Fruit fly (Drosophila melanogaster): Measurements from ENCODE around the gene CG15628.

DNA sequence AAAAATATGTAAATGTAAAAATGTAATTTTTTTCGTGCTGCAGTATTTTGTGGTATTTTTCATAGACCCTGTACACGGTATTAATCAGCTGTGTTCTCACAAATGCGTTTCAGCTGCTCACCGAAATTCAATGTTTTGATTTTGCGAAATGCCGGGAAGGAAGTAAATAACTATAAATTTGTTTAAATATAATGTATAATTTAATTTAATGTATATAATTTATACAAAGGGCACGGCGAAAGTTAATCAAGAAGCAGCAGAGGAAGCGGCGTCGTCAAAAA lies 27.1 kb upstream of the CG15628 start, which contains the start of gene CG3294:
- TF ChIP-seq CG8924 (tag; optimal IDR thresholded peaks at IDR 0.05) (no peak), CG7556 (GFP tag; optimal IDR thresholded peaks at IDR 0.05) (no peak), Rx (GFP tag; IDR thresholded peaks at IDR 0.05) (no peak), CG16779 (GFP tag; IDR thresholded peaks at IDR 0.05) (no peak), CG1233 (GFP tag; optimal IDR thresholded peaks at IDR 0.05) (no peak), shn (GFP tag; optimal IDR thresholded peaks at IDR 0.05) (no peak), CG8944 (GFP tag; optimal IDR thresholded peaks at IDR 0.05) (no peak), cas (GFP tag; IDR thresholded peaks at IDR 0.05) (no peak), Ptx1 (GFP tag; IDR thresholded peaks at IDR 0.05) (no peak)
